Fruit fly (Drosophila melanogaster) whole organism, wandering third instar larva: ENCODE measurements around the gene CG3407.
A peak's percentile ranks its signal among the peaks of the same experiment; 100 is the strongest.

Experiments
- Abd-B ChIP-seq: fragments of >200 bp; optimal IDR thresholded peaks from 2 replicates; lab custom pipeline; 2017; ENCODE audit warnings: missing biosample characterization, missing genetic modification characterization
- CG32264 ChIP-seq: fragments of 200-800 bp; sonication (Bioruptor generic); optimal IDR thresholded peaks from 2 replicates; lab custom pipeline; 2016; ENCODE audit warnings: missing biosample characterization, missing genetic modification characterization
- CG9705 ChIP-seq: fragments of 200-800 bp; sonication (Bioruptor generic); optimal IDR thresholded peaks from 2 replicates; lab custom pipeline; 2018; ENCODE audit warnings: missing biosample characterization, mild to moderate bottlenecking, missing genetic modification characterization
- CrebA ChIP-seq: fragments of 200-800 bp; sonication (Bioruptor generic); optimal IDR thresholded peaks from 2 replicates; lab custom pipeline; 2016; ENCODE audit warnings: missing biosample characterization, mild to moderate bottlenecking, missing genetic modification characterization, borderline replicate concordance
- Dfd ChIP-seq: fragments of >200 bp; optimal IDR thresholded peaks from 2 replicates; lab custom pipeline; 2017; ENCODE audit warnings: missing biosample characterization, missing genetic modification characterization
- Dif ChIP-seq: fragments of 200-275, 200-300 bp; sonication (Bioruptor generic); optimal IDR thresholded peaks from 2 replicates; lab custom pipeline; 2018; ENCODE audit warnings: missing biosample characterization, missing genetic modification characterization; ENCODE audit not compliant: partially characterized antibody
- GATAd ChIP-seq: sonication (Bioruptor generic); optimal IDR thresholded peaks from 2 replicates; lab custom pipeline; 2016; ENCODE audit warnings: missing biosample characterization, missing genetic modification characterization
- HLH106 ChIP-seq: fragments of 200-800 bp; optimal IDR thresholded peaks from 3 replicates; lab custom pipeline; 2019; ENCODE audit warnings: missing biosample characterization, mild to moderate bottlenecking, missing genetic modification characterization, moderate library complexity
- Hnf4 ChIP-seq: fragments of 200-800 bp; sonication (Bioruptor generic); optimal IDR thresholded peaks from 2 replicates; lab custom pipeline; 2016; ENCODE audit warnings: missing biosample characterization, mild to moderate bottlenecking, missing genetic modification characterization
- Hr78 ChIP-seq: fragments of >200 bp; optimal IDR thresholded peaks from 2 replicates; lab custom pipeline; 2017; ENCODE audit warnings: missing biosample characterization, missing genetic modification characterization
- Hr83 ChIP-seq: fragments of 200-300 bp; sonication (Bioruptor generic); optimal IDR thresholded peaks from 2 replicates; lab custom pipeline; 2016; ENCODE audit warnings: missing biosample characterization, mild to moderate bottlenecking, missing genetic modification characterization, moderate library complexity; ENCODE audit not compliant: poor library complexity, severe bottlenecking
- Jra ChIP-seq: sonication (Bioruptor generic); optimal IDR thresholded peaks from 2 replicates; lab custom pipeline; 2016; ENCODE audit warnings: missing biosample characterization, missing genetic modification characterization
- Mio ChIP-seq: sonication (Bioruptor generic); optimal IDR thresholded peaks from 2 replicates; lab custom pipeline; 2016; ENCODE audit warnings: missing biosample characterization, missing genetic modification characterization
- Myc ChIP-seq: fragments of >200 bp; optimal IDR thresholded peaks from 2 replicates; lab custom pipeline; 2017
- N ChIP-seq: fragments of >200 bp; optimal IDR thresholded peaks from 2 replicates; lab custom pipeline; 2018; ENCODE audit warnings: missing biosample characterization, missing external identifiers, missing genetic modification characterization
- OdsH ChIP-seq: fragments of 200-800 bp; sonication (Bioruptor generic); optimal IDR thresholded peaks from 2 replicates; lab custom pipeline; 2016; ENCODE audit warnings: missing biosample characterization, mild to moderate bottlenecking, missing genetic modification characterization
- Rel ChIP-seq, 2 experiments: fragments of 200-800 bp; sonication (Bioruptor generic) in 1 of 2; optimal IDR thresholded peaks; 2 replicates in 1 of 2; 3 replicates in 1 of 2; lab custom pipeline; 2016 to 2019; ENCODE audit warnings: mild to moderate bottlenecking in 2 of 2, missing biosample characterization in 2 of 2, missing genetic modification characterization in 2 of 2, moderate library complexity in 1 of 2
- Sp1 ChIP-seq: fragments of 200-800 bp; sonication (Bioruptor generic); optimal IDR thresholded peaks from 3 replicates; lab custom pipeline; 2019; ENCODE audit warnings: missing biosample characterization, mild to moderate bottlenecking, missing genetic modification characterization, moderate library complexity
- Vsx2 ChIP-seq: fragments of 200-300, 225-300 bp; sonication (Bioruptor generic); optimal IDR thresholded peaks from 2 replicates; lab custom pipeline; 2018; ENCODE audit warnings: missing biosample characterization, missing genetic modification characterization; ENCODE audit not compliant: partially characterized antibody
- br ChIP-seq: fragments of 200-800 bp; sonication (Bioruptor generic); optimal IDR thresholded peaks from 2 replicates; lab custom pipeline; 2016; ENCODE audit warnings: missing biosample characterization, missing genetic modification characterization
- brk ChIP-seq: fragments of 200-800 bp; sonication (Bioruptor generic); optimal IDR thresholded peaks from 2 replicates; lab custom pipeline; 2016; ENCODE audit warnings: missing biosample characterization, mild to moderate bottlenecking, missing genetic modification characterization
- dl ChIP-seq, 2 experiments: fragments of 175-275, 200-275 bp in 1 of 2; fragments of 200-275 bp in 1 of 2; sonication (Bioruptor generic); optimal IDR thresholded peaks; lab custom pipeline; 2018; ENCODE audit warnings: mild to moderate bottlenecking in 2 of 2, missing biosample characterization in 2 of 2, missing genetic modification characterization in 2 of 2, moderate library complexity in 2 of 2; ENCODE audit not compliant: partially characterized antibody in 2 of 2, insufficient read depth in 1 of 2
- dmrt93B ChIP-seq: fragments of 200-800 bp; sonication (Bioruptor generic); optimal IDR thresholded peaks from 2 replicates; lab custom pipeline; 2018; ENCODE audit warnings: missing biosample characterization, mild to moderate bottlenecking, missing genetic modification characterization
- dsf ChIP-seq: sonication (Bioruptor generic); optimal IDR thresholded peaks from 2 replicates; lab custom pipeline; 2016; ENCODE audit warnings: missing biosample characterization, missing genetic modification characterization, borderline replicate concordance
- ey ChIP-seq: fragments of 200-800 bp; sonication (Bioruptor generic); optimal IDR thresholded peaks from 2 replicates; lab custom pipeline; 2016; ENCODE audit warnings: missing biosample characterization, missing genetic modification characterization
- foxo ChIP-seq, 2 experiments: fragments of 200-800 bp; sonication (Bioruptor generic); optimal IDR thresholded peaks; 2 replicates in 1 of 2; 3 replicates in 1 of 2; lab custom pipeline; 2016 to 2017; ENCODE audit warnings: missing biosample characterization in 2 of 2, missing genetic modification characterization in 2 of 2
- fru ChIP-seq: fragments of 200-800 bp; sonication (Bioruptor generic); optimal IDR thresholded peaks from 3 replicates; lab custom pipeline; 2016; ENCODE audit warnings: missing biosample characterization, mild to moderate bottlenecking, missing genetic modification characterization
- h ChIP-seq: fragments of 200-800 bp; sonication (Bioruptor generic); optimal IDR thresholded peaks from 3 replicates; lab custom pipeline; 2016; ENCODE audit warnings: missing biosample characterization, mild to moderate bottlenecking, missing genetic modification characterization
- jim ChIP-seq: fragments of 175-275, 200-325 bp; sonication (Bioruptor generic); optimal IDR thresholded peaks from 2 replicates; lab custom pipeline; 2016; ENCODE audit warnings: missing biosample characterization, mild to moderate bottlenecking, missing genetic modification characterization
- lola ChIP-seq: fragments of >200 bp; optimal IDR thresholded peaks from 2 replicates; lab custom pipeline; 2017; ENCODE audit warnings: missing biosample characterization, missing genetic modification characterization
- pan ChIP-seq: fragments of >200 bp; optimal IDR thresholded peaks from 2 replicates; lab custom pipeline; 2017
- psq ChIP-seq: fragments of 200-800 bp; sonication (Bioruptor generic); optimal IDR thresholded peaks from 3 replicates; lab custom pipeline; 2017; ENCODE audit warnings: missing biosample characterization, mild to moderate bottlenecking, missing genetic modification characterization, moderate library complexity
- rgr ChIP-seq: fragments of 200-800 bp; sonication (Bioruptor generic); optimal IDR thresholded peaks from 3 replicates; lab custom pipeline; 2016; ENCODE audit warnings: missing biosample characterization, mild to moderate bottlenecking, missing genetic modification characterization
- sage ChIP-seq: fragments of 200-800 bp; sonication (Bioruptor generic); optimal IDR thresholded peaks from 2 replicates; lab custom pipeline; 2016; ENCODE audit warnings: missing biosample characterization, mild to moderate bottlenecking, missing genetic modification characterization
- sv ChIP-seq: fragments of 200-800 bp; sonication (Bioruptor generic); optimal IDR thresholded peaks from 3 replicates; lab custom pipeline; 2016; ENCODE audit warnings: missing biosample characterization, missing genetic modification characterization
- tai ChIP-seq: sonication (Bioruptor generic); optimal IDR thresholded peaks from 2 replicates; lab custom pipeline; 2016; ENCODE audit warnings: missing biosample characterization, missing genetic modification characterization
- usp ChIP-seq: fragments of >200 bp; optimal IDR thresholded peaks from 2 replicates; lab custom pipeline; 2017; ENCODE audit warnings: missing biosample characterization, missing genetic modification characterization
- woc ChIP-seq: sonication (Bioruptor generic); optimal IDR thresholded peaks from 2 replicates; lab custom pipeline; 2016; ENCODE audit warnings: missing biosample characterization, mild to moderate bottlenecking, missing genetic modification characterization

The CG3407 gene

DNA sequence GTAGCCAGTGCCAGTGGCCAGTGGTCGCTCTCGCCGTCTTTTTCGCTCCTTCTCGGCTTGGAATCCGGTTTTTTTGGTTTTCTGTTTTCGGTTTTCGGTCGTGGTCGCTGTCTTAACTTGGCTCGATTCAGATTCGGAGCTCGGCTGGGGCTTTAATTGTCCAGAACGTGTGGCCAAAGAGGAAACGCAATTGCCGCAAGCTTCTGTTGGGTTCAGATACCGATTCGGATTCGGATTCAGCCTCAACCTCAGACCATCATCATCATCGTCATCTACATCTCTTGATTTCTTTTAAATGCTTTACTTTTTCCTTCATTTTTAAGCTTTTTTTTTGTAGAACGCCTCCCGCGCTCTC, 39.6 kb downstream of the CG3407 start:
- peak; percentile 53 for TF ChIP-seq Dif
- TF ChIP-seq Vsx2: peak; percentile 58
- peak; percentile 27 for TF ChIP-seq CrebA (GFP tag; lab: Kevin White, UChicago)
- TF ChIP-seq CG32264: no peak
- TF ChIP-seq psq: peak; percentile 8
- TF ChIP-seq OdsH: no peak
- no peak for TF ChIP-seq rgr

DNA sequence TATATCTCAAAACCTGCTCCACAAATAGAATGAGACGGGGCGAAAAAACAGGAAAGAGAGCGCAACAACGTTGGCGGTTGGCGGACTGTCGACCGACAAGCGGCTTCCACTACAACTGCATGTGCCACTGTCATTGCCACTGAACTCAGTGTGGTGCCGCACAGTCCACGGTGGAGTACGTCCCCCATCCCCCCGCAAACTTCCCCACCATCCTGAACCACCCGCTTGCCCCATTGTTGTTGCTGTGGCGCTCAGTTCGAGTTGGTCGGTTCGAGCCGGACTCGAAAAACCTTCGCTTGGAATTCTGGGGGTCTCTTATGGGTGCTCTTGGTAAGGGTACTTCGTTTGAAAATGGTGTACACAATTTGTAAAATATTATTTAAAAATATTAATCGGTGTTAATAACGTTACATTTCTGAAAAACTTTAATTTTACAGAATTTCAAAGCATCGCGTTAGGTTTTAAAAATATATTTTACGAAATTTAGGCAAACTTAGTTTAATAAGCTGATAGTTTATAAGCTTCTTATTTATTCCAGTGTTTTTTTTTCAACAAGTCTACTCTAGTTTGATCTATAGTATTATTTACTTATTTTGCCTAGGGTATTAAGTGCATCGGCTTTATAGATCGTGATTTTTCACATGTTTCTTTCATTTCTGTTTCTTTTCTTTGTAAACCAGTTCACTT, 40.1 kb downstream of the CG3407 start:
- peak; percentile 76 for TF ChIP-seq OdsH
- TF ChIP-seq Myc (lab: Kevin White, UChicago): no peak
- TF ChIP-seq Mio (GFP tag; lab: Kevin White, UChicago): no peak
- no peak for TF ChIP-seq sage (GFP tag; lab: Kevin White, UChicago)
- TF ChIP-seq br (GFP tag; lab: Kevin White, UChicago): peak; percentile 67
- peak; percentile 84 for TF ChIP-seq Sp1 (GFP tag; lab: Kevin White, UChicago)
- TF ChIP-seq dsf (GFP tag; lab: Kevin White, UChicago): no peak
- peak; percentile 51 for TF ChIP-seq dmrt93B (GFP tag; lab: Kevin White, UChicago)
- TF ChIP-seq Abd-B (GFP tag; lab: Kevin White, UChicago): no peak
- TF ChIP-seq Hnf4 (GFP tag; lab: Kevin White, UChicago): no peak
- no peak for TF ChIP-seq N
- TF ChIP-seq pan (lab: Kevin White, UChicago): no peak
- TF ChIP-seq lola (GFP tag; lab: Kevin White, UChicago): no peak
- peak; percentile 21 for TF ChIP-seq CG9705
- TF ChIP-seq Hr78: no peak
- peak; percentile 68 for TF ChIP-seq HLH106 (tag; lab: Kevin White, UChicago)
- TF ChIP-seq rgr: peak; percentile 71
- TF ChIP-seq Jra: peak; percentile 19
- TF ChIP-seq foxo (GFP tag; optimal IDR thresholded peaks at IDR 0.05; lab: Kevin White, UChicago): peak in 1 of 2 experiments; percentile 81
- peak; percentile 91 for TF ChIP-seq psq
- peak; percentile 41 for TF ChIP-seq sv (GFP tag; lab: Kevin White, UChicago)
- TF ChIP-seq Rel (GFP tag; optimal IDR thresholded peaks at IDR 0.05; lab: Kevin White, UChicago): peak; percentile 59
- peak; percentile 3 for TF ChIP-seq Rel (tag; optimal IDR thresholded peaks at IDR 0.05; lab: Kevin White, UChicago)
- TF ChIP-seq h (GFP tag; lab: Kevin White, UChicago): peak; percentile 81
- no peak for TF ChIP-seq CG32264
- TF ChIP-seq Vsx2: no peak
- TF ChIP-seq Dfd (GFP tag; lab: Kevin White, UChicago): no peak
- no peak for TF ChIP-seq usp
- peak; percentile 73 for TF ChIP-seq ey (GFP tag; lab: Kevin White, UChicago)
- peak; percentile 81 for TF ChIP-seq Hr83
- no peak for TF ChIP-seq tai
- TF ChIP-seq fru: peak; percentile 71
- peak; percentile 81 for TF ChIP-seq woc (GFP tag; lab: Kevin White, UChicago)
- peak; percentile 56 for TF ChIP-seq Dif
- TF ChIP-seq dl (GFP tag; optimal IDR thresholded peaks at IDR 0.05; lab: Kevin White, UChicago; ENCODE audit: insufficient read depth in 1 of 2, partially characterized antibody in 2 of 2): peak in 1 of 2 experiments; percentile 50
- no peak for TF ChIP-seq jim (GFP tag; lab: Kevin White, UChicago)
- no peak for TF ChIP-seq GATAd (GFP tag; lab: Kevin White, UChicago)
- TF ChIP-seq brk (GFP tag; lab: Kevin White, UChicago): peak; percentile 42
- no peak for TF ChIP-seq CrebA (GFP tag; lab: Kevin White, UChicago)

DNA sequence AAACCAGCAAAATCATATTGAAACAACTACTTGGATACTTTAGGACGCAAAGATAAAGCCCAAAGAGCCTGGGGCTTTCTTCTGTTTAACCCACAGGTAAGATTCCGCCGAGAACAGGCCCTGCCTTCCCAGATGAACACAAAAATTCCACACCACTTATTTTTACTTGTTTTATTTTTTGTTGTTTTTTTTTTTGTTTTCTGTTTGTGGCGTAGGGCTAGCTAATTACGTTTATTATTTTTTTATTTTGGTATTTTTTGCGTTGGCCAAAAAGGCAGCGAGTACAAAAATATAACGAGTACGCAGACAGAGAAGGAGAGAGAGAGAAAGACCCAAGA, 40.6 kb downstream of the CG3407 start:
- peak; percentile 74 for TF ChIP-seq CrebA (GFP tag; lab: Kevin White, UChicago)
- peak; percentile 85 for TF ChIP-seq Vsx2
- no peak for TF ChIP-seq Abd-B (GFP tag; lab: Kevin White, UChicago)
- TF ChIP-seq brk (GFP tag; lab: Kevin White, UChicago): peak; percentile 27
- TF ChIP-seq, all 38 proteins: peak for 3
